Worm (Caenorhabditis elegans) whole organism, L3 larva: ENCODE data around the gene F41H8.1.

Experiments
- aly-2 ChIP-seq: fragments of 150-350 bp; optimal IDR thresholded peaks from 2 replicates; lab custom pipeline; 2014; ENCODE audit warnings: missing biosample characterization, missing genetic modification characterization
- elt-1 ChIP-seq: fragments of 150-350 bp; optimal IDR thresholded peaks from 2 replicates; lab custom pipeline; 2014; ENCODE audit warnings: missing biosample characterization, missing genetic modification characterization
- elt-2 ChIP-seq: sonication (generic microtip); optimal IDR thresholded peaks from 2 replicates; lab custom pipeline; 2016; ENCODE audit warnings: missing genetic modification reagents, mild to moderate bottlenecking, missing genetic modification characterization, missing compliant biosample characterization
- elt-3 ChIP-seq, 3 experiments: fragments of 150-350 bp in 1 of 3; sonication (generic microtip) in 2 of 3; optimal IDR thresholded peaks; 2 replicates in 2 of 3; 4 replicates in 1 of 3; lab custom pipeline; 2014 to 2017; ENCODE audit warnings: missing biosample characterization in 3 of 3, missing genetic modification characterization in 3 of 3
- fos-1 ChIP-seq: fragments of 150-350 bp; optimal IDR thresholded peaks from 2 replicates; lab custom pipeline; 2014; ENCODE audit warnings: missing biosample characterization, missing genetic modification characterization
- lin-39 ChIP-seq: fragments of 150-350 bp; optimal IDR thresholded peaks from 2 replicates; lab custom pipeline; 2018; ENCODE audit warnings: missing biosample characterization, missing genetic modification reagents, missing genetic modification characterization
- nhr-23 ChIP-seq: fragments of 150-350 bp; optimal IDR thresholded peaks from 2 replicates; lab custom pipeline; 2014; ENCODE audit warnings: missing biosample characterization, missing genetic modification reagents, missing genetic modification characterization
- nhr-237 ChIP-seq: fragments of 150-350 bp; optimal IDR thresholded peaks from 2 replicates; lab custom pipeline; 2014; ENCODE audit warnings: missing biosample characterization, missing genetic modification characterization
- nhr-25 ChIP-seq: sonication (generic microtip); optimal IDR thresholded peaks from 2 replicates; lab custom pipeline; 2017; ENCODE audit warnings: missing biosample characterization, missing genetic modification characterization
- nhr-76 ChIP-seq: fragments of 150-350 bp; sonication (generic microtip); optimal IDR thresholded peaks from 5 replicates; lab custom pipeline; 2014; ENCODE audit warnings: missing biosample characterization, missing genetic modification characterization
- nhr-77 ChIP-seq: fragments of 150-350 bp; optimal IDR thresholded peaks from 2 replicates; lab custom pipeline; 2014; ENCODE audit warnings: missing biosample characterization, missing genetic modification characterization
- sea-2 ChIP-seq: fragments of 150-350 bp; sonication (generic microtip); optimal IDR thresholded peaks from 4 replicates; lab custom pipeline; 2014; ENCODE audit warnings: missing biosample characterization, missing genetic modification reagents, missing genetic modification characterization
- snpc-4 ChIP-seq: fragments of 150-350 bp; optimal IDR thresholded peaks from 2 replicates; lab custom pipeline; 2014; ENCODE audit warnings: missing biosample characterization, missing genetic modification characterization

ce11 chrV:808260-808659 lies 25.2 kb upstream of the F41H8.1 start:
- TF ChIP-seq elt-3 (tag; optimal IDR thresholded peaks at IDR 0.05; lab: Kevin White, UChicago) (no peak), aly-2 (tag; lab: Kevin White, UChicago) (no peak), elt-1 (no peak), fos-1 (tag; lab: Kevin White, UChicago) (no peak), nhr-25 (tag; lab: Kevin White, UChicago) (no peak), lin-39 (no peak), nhr-23 (tag; lab: Kevin White, UChicago) (no peak), sea-2 (GFP tag; lab: Kevin White, UChicago) (no peak), elt-2 (tag; lab: Kevin White, UChicago) (no peak), nhr-76 (tag; lab: Kevin White, UChicago) (no peak), nhr-237 (no peak), nhr-77 (tag; lab: Kevin White, UChicago) (no peak), snpc-4 (tag; lab: Kevin White, UChicago) (no peak)
